ENCODE assay signal across 4 fruit fly cellular contexts in the genomic region with DNA sequence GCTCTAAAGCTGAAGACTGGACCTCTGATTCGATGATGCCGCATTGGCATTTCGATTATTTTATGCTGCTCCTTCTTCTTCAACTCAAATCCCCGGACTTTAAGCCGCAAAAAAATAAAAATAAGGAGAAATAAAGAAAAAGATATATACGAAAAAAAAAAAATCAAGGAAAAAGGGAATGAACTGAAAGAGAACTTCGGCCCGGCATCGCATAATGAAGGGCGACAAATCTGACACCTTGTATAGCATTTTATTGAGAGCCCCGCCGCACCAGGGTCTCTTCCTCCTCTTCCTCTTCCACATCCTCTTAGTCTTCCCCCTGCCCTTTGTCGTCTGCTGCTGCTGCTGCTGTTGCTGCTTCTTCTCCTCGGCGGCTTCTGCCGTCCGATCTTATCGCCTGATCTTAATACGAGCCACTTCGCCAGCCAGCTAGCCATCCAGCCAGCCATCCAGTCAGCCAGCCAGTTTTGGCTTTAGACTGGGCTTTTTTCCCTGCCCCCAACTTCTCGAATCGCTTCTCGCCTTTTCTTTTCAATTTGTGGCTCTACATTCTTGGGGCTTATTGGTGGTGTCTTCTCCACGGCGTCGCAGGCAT.
A peak's percentile ranks its signal among the peaks of the same experiment; 100 is the strongest.
TF ChIP-seq lines count a peak whose summit lies in the region.

No protein-coding gene starts in this region.

- TF ChIP-seq CTCF in whole organism, embryonic (GFP tag; optimal IDR thresholded peaks at IDR 0.05; lab: Kevin White, UChicago), result no peak

TF ChIP-seq in whole organism, embryonic, 481 proteins besides CTCF, POLR2A, EP300 and RAD21:
- no peak for TF ChIP-seq Six4 (GFP tag; optimal IDR thresholded peaks at IDR 0.05; lab: Kevin White, UChicago)
- no peak for TF ChIP-seq CG7271 (tag; optimal IDR thresholded peaks at IDR 0.05; lab: Kevin White, UChicago)
- no peak for TF ChIP-seq ase (GFP tag; IDR thresholded peaks at IDR 0.05; lab: Robert Waterston, UW)
- TF ChIP-seq slp2 (GFP tag; optimal IDR thresholded peaks at IDR 0.05; lab: Kevin White, UChicago), result no peak
- TF ChIP-seq CG1647 (GFP tag; optimal IDR thresholded peaks at IDR 0.05; lab: Kevin White, UChicago), result no peak
- no peak for TF ChIP-seq Neu2 (GFP tag; optimal IDR thresholded peaks at IDR 0.05; lab: Kevin White, UChicago; ENCODE audit: borderline replicate concordance)
- peak; percentile 39 for TF ChIP-seq sens (GFP tag; lab: Kevin White, UChicago)
- peak; percentile 81 for TF ChIP-seq nom (GFP tag; optimal IDR thresholded peaks at IDR 0.05; lab: Kevin White, UChicago)
- no peak for TF ChIP-seq Hr51 (GFP tag; optimal IDR thresholded peaks at IDR 0.05; lab: Kevin White, UChicago)
- no peak for TF ChIP-seq Drgx (GFP tag; IDR thresholded peaks at IDR 0.05; lab: Robert Waterston, UW)
- TF ChIP-seq sqz (GFP tag; optimal IDR thresholded peaks at IDR 0.05; lab: Kevin White, UChicago), result no peak
- no peak for TF ChIP-seq dimm (GFP tag; IDR thresholded peaks at IDR 0.05; lab: Robert Waterston, UW)
- TF ChIP-seq grn (GFP tag; optimal IDR thresholded peaks at IDR 0.05; lab: Kevin White, UChicago), result peak; percentile 76
- TF ChIP-seq Ada2b (GFP tag; IDR thresholded peaks at IDR 0.05; lab: Robert Waterston, UW), result no peak
- no peak for TF ChIP-seq bcd (GFP tag; optimal IDR thresholded peaks at IDR 0.05; lab: Kevin White, UChicago)
- TF ChIP-seq pros (GFP tag; optimal IDR thresholded peaks at IDR 0.05; lab: Kevin White, UChicago), result peak; percentile 60
- TF ChIP-seq CG5180 (GFP tag; optimal IDR thresholded peaks at IDR 0.05; lab: Kevin White, UChicago), result no peak
- no peak for TF ChIP-seq odd (GFP tag; optimal IDR thresholded peaks at IDR 0.05; lab: Kevin White, UChicago)
- no peak for TF ChIP-seq CG17912 (GFP tag; optimal IDR thresholded peaks at IDR 0.05; lab: Kevin White, UChicago)
- no peak for TF ChIP-seq bbx (GFP tag; IDR thresholded peaks at IDR 0.05; lab: Robert Waterston, UW; ENCODE audit: partially characterized antibody)
- no peak for TF ChIP-seq Rfx (GFP tag; IDR thresholded peaks at IDR 0.05; lab: Robert Waterston, UW)

TF ChIP-seq in whole organism, prepupa, 60 proteins besides CTCF, POLR2A, EP300 and RAD21 (continues in another document):
- no peak for TF ChIP-seq Hr38 (GFP tag; optimal IDR thresholded peaks at IDR 0.05; lab: Kevin White, UChicago)
- no peak for TF ChIP-seq achi (GFP tag; optimal IDR thresholded peaks at IDR 0.05; lab: Kevin White, UChicago)
- no peak for TF ChIP-seq CG6792 (GFP tag; optimal IDR thresholded peaks at IDR 0.05; lab: Kevin White, UChicago)
- no peak for TF ChIP-seq acj6 (GFP tag; optimal IDR thresholded peaks at IDR 0.05; lab: Kevin White, UChicago)
- TF ChIP-seq Hr4 (GFP tag; optimal IDR thresholded peaks at IDR 0.05; lab: Kevin White, UChicago), result no peak
- no peak for TF ChIP-seq Ets96B (tag; optimal IDR thresholded peaks at IDR 0.05; lab: Kevin White, UChicago)
- peak; percentile 26 for TF ChIP-seq CG6854 (GFP tag; optimal IDR thresholded peaks at IDR 0.05; lab: Kevin White, UChicago)
- no peak for TF ChIP-seq Sox15 (GFP tag; optimal IDR thresholded peaks at IDR 0.05; lab: Kevin White, UChicago)
- TF ChIP-seq CG8319 (GFP tag; optimal IDR thresholded peaks at IDR 0.05; lab: Kevin White, UChicago), result no peak
- TF ChIP-seq Eip75B (GFP tag; optimal IDR thresholded peaks at IDR 0.05; lab: Kevin White, UChicago), result peak; percentile 5
- no peak for TF ChIP-seq eg (GFP tag; IDR thresholded peaks at IDR 0.05; lab: Robert Waterston, UW)
- no peak for TF ChIP-seq OdsH (GFP tag; optimal IDR thresholded peaks at IDR 0.05; lab: Kevin White, UChicago)
- no peak for TF ChIP-seq CG16779 (tag; optimal IDR thresholded peaks at IDR 0.05; lab: Kevin White, UChicago)
- TF ChIP-seq CG11902 (GFP tag; optimal IDR thresholded peaks at IDR 0.05; lab: Kevin White, UChicago), result no peak
- TF ChIP-seq dsx (GFP tag; optimal IDR thresholded peaks at IDR 0.05; lab: Kevin White, UChicago; ENCODE audit: poor library complexity, severe bottlenecking), result no peak
- TF ChIP-seq lz (GFP tag; optimal IDR thresholded peaks at IDR 0.05; lab: Kevin White, UChicago), result no peak
- no peak for TF ChIP-seq cyc (GFP tag; optimal IDR thresholded peaks at IDR 0.05; lab: Kevin White, UChicago)
- no peak for TF ChIP-seq Ets21C (GFP tag; optimal IDR thresholded peaks at IDR 0.05; lab: Kevin White, UChicago)
- no peak for TF ChIP-seq fd85E (GFP tag; optimal IDR thresholded peaks at IDR 0.05; lab: Kevin White, UChicago)
- no peak for TF ChIP-seq fd59A (GFP tag; optimal IDR thresholded peaks at IDR 0.05; lab: Kevin White, UChicago)
- no peak for TF ChIP-seq CG1621 (tag; optimal IDR thresholded peaks at IDR 0.05; lab: Kevin White, UChicago)
- no peak for TF ChIP-seq esn (GFP tag; optimal IDR thresholded peaks at IDR 0.05; lab: Kevin White, UChicago)
- no peak for TF ChIP-seq CG34406 (GFP tag; optimal IDR thresholded peaks at IDR 0.05; lab: Kevin White, UChicago)

TF ChIP-seq in whole organism, pupa, 21 proteins besides CTCF, POLR2A, EP300 and RAD21:
- TF ChIP-seq CG13204 (GFP tag; optimal IDR thresholded peaks at IDR 0.05; lab: Kevin White, UChicago) (peak; percentile 70), Ets98B (GFP tag; IDR thresholded peaks at IDR 0.05; lab: Robert Waterston, UW) (no peak), Pif1B (GFP tag; optimal IDR thresholded peaks at IDR 0.05; lab: Kevin White, UChicago) (no peak), EcR (GFP tag; optimal IDR thresholded peaks at IDR 0.05; lab: Kevin White, UChicago) (peak; percentile 77), CG12605 (GFP tag; IDR thresholded peaks at IDR 0.05; lab: Robert Waterston, UW) (no peak), Snoo (tag; optimal IDR thresholded peaks at IDR 0.05; lab: Kevin White, UChicago) (peak; percentile 4), CG34367 (tag; optimal IDR thresholded peaks at IDR 0.05; lab: Kevin White, UChicago) (no peak), CG15710 (tag; optimal IDR thresholded peaks at IDR 0.05; lab: Kevin White, UChicago) (peak; percentile 17), CG8159 (tag; optimal IDR thresholded peaks at IDR 0.05; lab: Kevin White, UChicago) (no peak)

TF ChIP-seq in whole organism, wandering third instar larva, 38 proteins besides CTCF, POLR2A, EP300 and RAD21:
- TF ChIP-seq fru (GFP tag; optimal IDR thresholded peaks at IDR 0.05; lab: Kevin White, UChicago) (peak; percentile 26), CrebA (GFP tag; optimal IDR thresholded peaks at IDR 0.05; lab: Kevin White, UChicago; ENCODE audit: borderline replicate concordance) (no peak), foxo (GFP tag; optimal IDR thresholded peaks at IDR 0.05; lab: Kevin White, UChicago) (no peak), Vsx2 (GFP tag; optimal IDR thresholded peaks at IDR 0.05; lab: Kevin White, UChicago; ENCODE audit: partially characterized antibody) (peak; percentile 29), woc (GFP tag; optimal IDR thresholded peaks at IDR 0.05; lab: Kevin White, UChicago) (peak; percentile 18), Hnf4 (GFP tag; optimal IDR thresholded peaks at IDR 0.05; lab: Kevin White, UChicago) (no peak), dl (GFP tag; optimal IDR thresholded peaks at IDR 0.05; lab: Kevin White, UChicago; ENCODE audit: insufficient read depth in 1 of 2, partially characterized antibody in 2 of 2) (no peak), Myc (optimal IDR thresholded peaks at IDR 0.05; lab: Kevin White, UChicago) (no peak), pan (optimal IDR thresholded peaks at IDR 0.05; lab: Kevin White, UChicago) (no peak), CG9705 (GFP tag; optimal IDR thresholded peaks at IDR 0.05; lab: Kevin White, UChicago) (no peak), psq (GFP tag; optimal IDR thresholded peaks at IDR 0.05; lab: Kevin White, UChicago) (peak; percentile 71), h (GFP tag; optimal IDR thresholded peaks at IDR 0.05; lab: Kevin White, UChicago) (no peak)
